Fruit fly (Drosophila melanogaster) Kc167 (cell line): ENCODE measurements around the gene Rox8.

Experiments
- Myc ChIP-seq: fragments of >200 bp; optimal IDR thresholded peaks from 2 replicates; lab custom pipeline; 2017; ENCODE audit warnings: missing external identifiers
- Sin3A ChIP-seq: fragments of >200 bp; optimal IDR thresholded peaks from 2 replicates; lab custom pipeline; 2018; ENCODE audit warnings: missing external identifiers
- h ChIP-seq: fragments of >200 bp; optimal IDR thresholded peaks from 3 replicates; lab custom pipeline; 2018; ENCODE audit warnings: missing external identifiers
- insv ChIP-seq: fragments of >200 bp; optimal IDR thresholded peaks from 3 replicates; lab custom pipeline; 2018; ENCODE audit warnings: missing external identifiers
- psq ChIP-seq: fragments of >200 bp; optimal IDR thresholded peaks from 2 replicates; lab custom pipeline; 2017; ENCODE audit warnings: missing external identifiers
- ttk ChIP-seq: sonication (Bioruptor generic); optimal IDR thresholded peaks from 2 replicates; lab custom pipeline; 2017; ENCODE audit warnings: missing external identifiers

Gene Rox8

DNA sequence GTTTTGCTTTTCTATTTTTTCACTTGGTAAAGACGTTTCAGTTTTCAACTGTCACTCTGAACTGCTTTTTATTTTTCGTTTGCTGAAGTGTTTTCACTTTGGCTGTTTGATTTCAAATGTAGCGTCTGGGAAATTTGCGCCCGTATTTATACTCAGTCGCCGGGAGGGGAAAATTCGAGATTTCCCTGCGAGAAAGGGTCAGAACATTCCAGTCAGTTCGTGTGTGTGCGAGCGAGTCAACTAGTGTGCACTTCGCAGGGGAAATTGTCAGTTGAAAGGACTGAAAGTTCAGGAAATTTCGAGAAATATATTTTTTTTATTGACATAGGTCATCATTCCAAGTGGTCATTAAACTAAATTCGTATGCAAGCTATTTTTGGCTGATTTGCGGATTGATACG lies 9.1 kb upstream of the Rox8 start, which contains the start of gene Hsp68:
Gene Hsp68, minus strand, starts transcription at position 123 of the 400 bp plus-strand sequence.
- no peak for TF ChIP-seq psq (lab: Kevin White, UChicago)
- no peak for TF ChIP-seq insv (lab: Kevin White, UChicago)
- no peak for TF ChIP-seq ttk (lab: Kevin White, UChicago)
- no peak for TF ChIP-seq Myc (lab: Kevin White, UChicago)
- TF ChIP-seq Sin3A (lab: Kevin White, UChicago), result no peak
- TF ChIP-seq h (lab: Kevin White, UChicago), result no peak

DNA sequence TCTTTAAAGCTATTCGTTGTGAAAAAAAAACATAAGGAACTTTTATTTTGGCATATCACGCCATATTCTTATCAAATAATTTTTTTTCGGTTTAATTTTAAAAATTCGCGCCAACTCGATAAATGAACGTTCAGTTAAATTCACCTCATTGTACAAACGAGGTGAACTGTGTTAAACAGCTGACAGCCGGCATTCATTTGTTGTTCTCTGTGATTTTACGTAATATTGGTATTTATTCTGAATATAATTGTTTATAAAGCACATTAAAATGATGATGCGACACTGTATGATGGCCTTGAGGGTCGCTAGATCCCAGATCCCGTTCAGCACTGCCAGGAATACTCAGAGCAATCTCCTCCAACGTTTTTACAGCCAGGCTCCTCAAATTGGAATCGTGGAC lies 6.2 kb upstream of the Rox8 start, which contains the start of gene CG6000:
Gene CG6000, plus strand, starts transcription at position 165 of the 400 bp plus-strand sequence.
- TF ChIP-seq insv (lab: Kevin White, UChicago), result no peak
- no peak for TF ChIP-seq psq (lab: Kevin White, UChicago)
- no peak for TF ChIP-seq ttk (lab: Kevin White, UChicago)
- TF ChIP-seq Sin3A (lab: Kevin White, UChicago), result no peak
- no peak for TF ChIP-seq Myc (lab: Kevin White, UChicago)
- no peak for TF ChIP-seq h (lab: Kevin White, UChicago)

dm6 chr3R:24053506-24054102 lies 5.5 kb upstream of the Rox8 start:
- TF ChIP-seq ttk (lab: Kevin White, UChicago) (no peak), psq (lab: Kevin White, UChicago) (no peak), Sin3A (lab: Kevin White, UChicago) (no peak), h (lab: Kevin White, UChicago) (no peak), insv (lab: Kevin White, UChicago) (no peak), Myc (lab: Kevin White, UChicago) (no peak)

- no peak for TF ChIP-seq psq (lab: Kevin White, UChicago)
- TF ChIP-seq Myc (lab: Kevin White, UChicago), result no peak
- TF ChIP-seq Sin3A (lab: Kevin White, UChicago), result no peak
- no peak for TF ChIP-seq insv (lab: Kevin White, UChicago)
- no peak for TF ChIP-seq ttk (lab: Kevin White, UChicago)
- no peak for TF ChIP-seq h (lab: Kevin White, UChicago)
Observed at dm6 chr3R:24051459-24052165, 3.5 kb upstream of the Rox8 start.

DNA sequence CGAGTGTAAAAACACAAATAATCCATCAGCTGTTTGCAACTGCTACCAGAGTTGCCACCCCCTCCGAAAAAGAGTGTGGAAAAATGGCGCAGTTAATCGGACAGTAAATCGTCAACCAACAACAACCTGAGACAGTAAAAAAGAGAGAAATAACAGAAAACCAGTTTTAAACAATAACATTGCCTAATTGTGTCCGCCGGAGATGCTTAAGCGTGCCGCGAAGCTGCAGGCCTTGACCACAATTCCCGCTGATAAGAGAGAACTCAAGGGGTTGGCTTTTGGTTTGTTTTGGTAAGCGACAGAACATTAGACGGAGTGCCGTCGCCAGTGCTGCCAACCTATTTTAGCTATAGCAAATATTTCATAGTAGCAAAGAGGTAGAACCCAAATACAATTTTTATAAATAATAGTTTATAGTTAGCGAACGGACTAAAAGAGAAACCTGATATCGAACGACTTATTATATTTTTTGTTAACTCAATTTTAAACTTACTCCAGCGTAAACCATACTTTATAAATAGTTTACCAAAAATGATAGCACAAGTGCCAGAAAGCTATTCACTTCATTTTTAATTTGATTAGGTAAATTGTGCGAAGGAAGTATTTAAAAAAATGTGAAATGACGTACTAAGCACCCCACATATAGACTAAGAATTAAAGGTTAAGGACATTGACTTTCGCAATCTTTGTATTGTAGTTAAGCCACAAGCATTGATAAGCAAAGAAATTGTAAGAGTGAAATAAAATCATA lies 2.8 kb upstream of the Rox8 start, which contains the start of the genes Atg6 and Pisd:
Gene Atg6, minus strand, starts transcription at position 93 of the 751 bp plus-strand sequence.
Gene Pisd, plus strand, starts transcription at position 94 of the 751 bp plus-strand sequence.
- TF ChIP-seq insv (lab: Kevin White, UChicago) (no peak), ttk (lab: Kevin White, UChicago) (no peak), psq (lab: Kevin White, UChicago) (no peak), Sin3A (lab: Kevin White, UChicago) (no peak), Myc (lab: Kevin White, UChicago) (no peak), h (lab: Kevin White, UChicago) (no peak)

- TF ChIP-seq h (lab: Kevin White, UChicago) (no peak), psq (lab: Kevin White, UChicago) (peak; percentile 93), Sin3A (lab: Kevin White, UChicago) (no peak)
Observed at dm6 chr3R:24047226-24047976, 664 bp downstream of the Rox8 start, which contains the start of gene CG5986. Gene CG5986 (plus strand): TSS chr3R:24047790.

DNA sequence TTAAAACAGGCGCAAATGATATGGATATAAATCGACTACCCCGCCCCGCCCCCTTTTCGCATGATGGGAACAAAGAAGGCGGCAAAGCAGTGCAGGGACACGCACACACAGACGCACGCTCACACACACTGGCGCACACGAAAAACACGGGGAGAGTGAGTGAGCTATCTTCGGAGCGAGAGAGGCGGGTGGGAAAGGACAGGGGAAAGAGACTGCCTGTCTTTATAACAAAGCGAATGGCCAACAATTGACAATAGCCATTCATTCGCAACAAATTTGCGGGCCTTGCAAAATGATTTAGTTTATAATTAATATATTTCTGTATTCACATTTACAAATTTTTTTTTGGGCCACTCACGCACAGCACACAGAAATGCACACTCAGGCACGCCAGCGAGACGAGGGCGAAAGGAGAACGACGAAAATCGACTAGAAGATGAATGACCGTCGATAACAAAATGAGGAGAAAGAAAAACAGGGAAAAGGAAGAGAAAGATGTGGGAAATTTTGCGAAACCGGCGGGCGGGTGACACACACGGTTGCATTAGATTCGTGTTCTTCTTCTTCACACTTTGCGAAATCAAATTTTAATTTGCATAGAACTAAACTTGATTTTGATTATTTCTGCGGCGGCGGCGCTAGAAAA lies 1.4 kb downstream of the Rox8 start:
- TF ChIP-seq Myc (lab: Kevin White, UChicago) (no peak), insv (lab: Kevin White, UChicago) (no peak), ttk (lab: Kevin White, UChicago) (no peak), h (lab: Kevin White, UChicago) (no peak), Sin3A (lab: Kevin White, UChicago) (no peak), psq (lab: Kevin White, UChicago) (no peak)

dm6 chr3R:24038736-24039556 lies 9.1 kb downstream of the Rox8 start, which contains the start of gene Miro:
Gene Miro (minus strand): TSS chr3R:24038847.
- TF ChIP-seq Sin3A (lab: Kevin White, UChicago) (no peak), Myc (lab: Kevin White, UChicago) (no peak), ttk (lab: Kevin White, UChicago) (no peak), psq (lab: Kevin White, UChicago) (no peak), insv (lab: Kevin White, UChicago) (no peak), h (lab: Kevin White, UChicago) (no peak)

- TF ChIP-seq Myc (lab: Kevin White, UChicago), result no peak
- no peak for TF ChIP-seq insv (lab: Kevin White, UChicago)
- no peak for TF ChIP-seq Sin3A (lab: Kevin White, UChicago)
- no peak for TF ChIP-seq ttk (lab: Kevin White, UChicago)
- TF ChIP-seq psq (lab: Kevin White, UChicago), result no peak
- TF ChIP-seq h (lab: Kevin White, UChicago), result no peak
Observed at dm6 chr3R:24037538-24038265, 10.4 kb downstream of the Rox8 start, which contains the start of gene spas. Gene spas (plus strand): TSS chr3R:24038215.
